Fruit fly (Drosophila melanogaster): ENCODE measurements around the gene CG32262.
A peak's percentile ranks its signal among the peaks of the same experiment; 100 is the strongest.

The CG32262 gene

DNA sequence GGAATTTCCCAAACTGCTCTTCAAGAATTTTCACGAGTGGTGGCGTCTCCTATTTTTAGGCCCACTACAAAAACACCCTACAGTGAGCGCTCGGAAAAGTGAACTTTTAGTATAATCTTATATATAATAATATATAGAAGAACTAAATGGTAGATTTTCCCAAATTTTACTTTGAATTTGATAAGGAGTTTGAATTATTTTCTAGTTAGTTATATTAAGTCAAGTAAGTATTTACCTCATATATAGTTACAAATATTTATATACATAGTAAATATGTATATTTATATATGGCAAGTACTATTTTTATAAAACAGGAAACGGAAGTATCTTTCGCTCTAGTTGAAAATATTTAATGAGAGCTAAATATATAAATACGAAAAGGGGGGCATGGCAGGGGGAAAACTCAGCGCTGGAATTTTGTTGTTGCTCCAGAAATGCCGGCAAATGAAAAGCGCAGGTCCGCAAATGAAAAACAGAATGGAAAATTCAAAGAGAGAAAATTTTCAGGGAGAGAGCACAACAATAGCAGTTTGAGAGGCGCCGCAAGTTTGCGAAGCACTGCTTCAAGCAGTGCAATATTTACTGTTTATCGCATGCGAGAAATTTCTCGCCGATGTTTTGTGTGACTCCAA is 21.1 kb downstream of the CG32262 start (continued):
- TF ChIP-seq eyg (GFP tag; optimal IDR thresholded peaks at IDR 0.05) (no peak), gem (tag; optimal IDR thresholded peaks at IDR 0.05) (peak; percentile 70), amos (GFP tag; IDR thresholded peaks at IDR 0.05; ENCODE audit: partially characterized antibody) (peak; percentile 75), ham (GFP tag; IDR thresholded peaks at IDR 0.05) (no peak), vfl (GFP tag; optimal IDR thresholded peaks at IDR 0.05) (no peak), CG4820 (GFP tag; optimal IDR thresholded peaks at IDR 0.05) (no peak), CG12299 (tag; optimal IDR thresholded peaks at IDR 0.05) (no peak), CG2202 (tag; optimal IDR thresholded peaks at IDR 0.05) (no peak), H2.0 (GFP tag; IDR thresholded peaks at IDR 0.05) (no peak), Sry-β (GFP tag; optimal IDR thresholded peaks at IDR 0.05) (no peak), tll (GFP tag; optimal IDR thresholded peaks at IDR 0.05) (no peak), pfk (GFP tag; optimal IDR thresholded peaks at IDR 0.05) (no peak), CG8281 (tag; optimal IDR thresholded peaks at IDR 0.05) (no peak), dpn (GFP tag; optimal IDR thresholded peaks at IDR 0.05) (peak in 1 of 2 experiments; percentile 13), CG18476 (GFP tag; optimal IDR thresholded peaks at IDR 0.05) (no peak), CG42726 (GFP tag; IDR thresholded peaks at IDR 0.05; ENCODE audit: partially characterized antibody) (peak; percentile 81), TFAM (GFP tag; optimal IDR thresholded peaks at IDR 0.05) (no peak), CG10209 (GFP tag; optimal IDR thresholded peaks at IDR 0.05) (no peak), zfh2 (GFP tag; optimal IDR thresholded peaks at IDR 0.05) (no peak), Six4 (GFP tag; optimal IDR thresholded peaks at IDR 0.05) (no peak), CG13287 (GFP tag; IDR thresholded peaks at IDR 0.05; ENCODE audit: partially characterized antibody) (peak; percentile 54; the same call in 1 of the 2 replicates), mirr (GFP tag; optimal IDR thresholded peaks at IDR 0.05) (no peak), CG11456 (GFP tag; IDR thresholded peaks at IDR 0.05) (no peak; the same call in 2 of the 3 replicates), chif (GFP tag; optimal IDR thresholded peaks at IDR 0.05) (no peak), otp (GFP tag; IDR thresholded peaks at IDR 0.05) (no peak), Taf1 (GFP tag; IDR thresholded peaks at IDR 0.05) (no peak), ap (GFP tag; IDR thresholded peaks at IDR 0.05) (no peak), CG10321 (GFP tag; IDR thresholded peaks at IDR 0.05) (no peak), CG4617 (GFP tag; optimal IDR thresholded peaks at IDR 0.05; ENCODE audit: borderline replicate concordance) (no peak), grau (tag; optimal IDR thresholded peaks at IDR 0.05) (peak; percentile 92), CG10959 (GFP tag; IDR thresholded peaks at IDR 0.05) (no peak), HLH54F (GFP tag; optimal IDR thresholded peaks at IDR 0.05) (no peak), CG4360 (GFP tag; IDR thresholded peaks at IDR 0.05) (peak; percentile 52; the same call in 1 of the 2 replicates), repo (GFP tag; optimal IDR thresholded peaks at IDR 0.05) (no peak), Kr (GFP tag; optimal IDR thresholded peaks at IDR 0.05) (no peak), dmrt11E (tag; optimal IDR thresholded peaks at IDR 0.05) (peak; percentile 32), CG3407 (GFP tag; optimal IDR thresholded peaks at IDR 0.05) (peak; percentile 38), Asciz (GFP tag; optimal IDR thresholded peaks at IDR 0.05) (peak; percentile 42), ase (GFP tag; IDR thresholded peaks at IDR 0.05) (no peak), dm (GFP tag; optimal IDR thresholded peaks at IDR 0.05) (no peak), CG6689 (GFP tag; IDR thresholded peaks at IDR 0.05) (no peak), CG14710 (tag; optimal IDR thresholded peaks at IDR 0.05) (peak; percentile 11), CG9609 (GFP tag; optimal IDR thresholded peaks at IDR 0.05) (no peak), dysf (GFP tag; IDR thresholded peaks at IDR 0.05) (0 out of 3 replicates have a peak, but pooled peaks have one; percentile 49), wdn (GFP tag; IDR thresholded peaks at IDR 0.05) (no peak), Nf-YA (GFP tag; IDR thresholded peaks at IDR 0.05) (no peak), chn (GFP tag; optimal IDR thresholded peaks at IDR 0.05) (no peak), NC2α (GFP tag; optimal IDR thresholded peaks at IDR 0.05) (no peak), z (GFP tag; IDR thresholded peaks at IDR 0.05) (no peak), CG2889 (GFP tag; IDR thresholded peaks at IDR 0.05) (no peak), CG3281 (GFP tag; optimal IDR thresholded peaks at IDR 0.05) (peak; percentile 34)
